Worm (Caenorhabditis elegans) whole organism, L1 larva: ENCODE results near the gene sqv-4.
A peak's percentile ranks its signal among the peaks of the same experiment; 100 is the strongest.

Experiments
- C04F5.9 ChIP-seq: sonication (generic microtip); optimal IDR thresholded peaks from 2 replicates; lab custom pipeline; 2016; ENCODE audit warnings: missing genetic modification characterization, missing compliant biosample characterization
- C16A3.4 ChIP-seq: fragments of 150-350 bp; optimal IDR thresholded peaks from 2 replicates; lab custom pipeline; 2014; ENCODE audit warnings: missing biosample characterization, missing genetic modification characterization
- F16B12.6 ChIP-seq: fragments of 150-350 bp; optimal IDR thresholded peaks from 2 replicates; lab custom pipeline; 2014; ENCODE audit warnings: missing biosample characterization, missing genetic modification characterization
- Y116A8C.19 ChIP-seq: sonication (generic microtip); optimal IDR thresholded peaks from 2 replicates; lab custom pipeline; 2016; ENCODE audit warnings: missing compliant biosample characterization, missing genetic modification characterization, borderline replicate concordance
- aha-1 ChIP-seq: fragments of 150-350 bp; optimal IDR thresholded peaks from 2 replicates; lab custom pipeline; 2014; ENCODE audit warnings: missing biosample characterization, missing genetic modification characterization
- blmp-1 ChIP-seq: fragments of 150-350 bp; optimal IDR thresholded peaks from 2 replicates; lab custom pipeline; 2014; ENCODE audit warnings: missing biosample characterization, missing genetic modification characterization
- ceh-82 ChIP-seq, 3 experiments: fragments of 150-350 bp in 1 of 3; sonication (generic microtip) in 2 of 3; optimal IDR thresholded peaks; 2 replicates each; lab custom pipeline; 2014 to 2017; ENCODE audit warnings: missing biosample characterization in 3 of 3, missing genetic modification characterization in 3 of 3
- dsc-1 ChIP-seq: sonication (generic microtip); optimal IDR thresholded peaks from 2 replicates; lab custom pipeline; 2016; ENCODE audit warnings: mild to moderate bottlenecking, missing genetic modification characterization, missing compliant biosample characterization
- egl-13 ChIP-seq: sonication (generic microtip); optimal IDR thresholded peaks from 2 replicates; lab custom pipeline; 2016; ENCODE audit warnings: missing genotype, missing genetic modification reagents, missing genetic modification characterization, missing compliant biosample characterization
- elt-2 ChIP-seq: sonication (generic microtip); optimal IDR thresholded peaks from 2 replicates; lab custom pipeline; 2016; ENCODE audit warnings: missing genetic modification characterization, mild to moderate bottlenecking, inconsistent platforms, missing compliant biosample characterization, missing genetic modification reagents
- fkh-10 ChIP-seq: sonication (generic microtip); optimal IDR thresholded peaks from 2 replicates; lab custom pipeline; 2017; ENCODE audit warnings: missing biosample characterization, missing genetic modification reagents, missing genetic modification characterization
- fkh-4 ChIP-seq: sonication (generic microtip); optimal IDR thresholded peaks from 2 replicates; lab custom pipeline; 2016; ENCODE audit warnings: missing compliant biosample characterization, missing genetic modification characterization, borderline replicate concordance
- fkh-8 ChIP-seq: sonication (generic microtip); optimal IDR thresholded peaks from 2 replicates; lab custom pipeline; 2016; ENCODE audit warnings: mild to moderate bottlenecking, missing genetic modification characterization, missing compliant biosample characterization
- irx-1 ChIP-seq: sonication (generic microtip); optimal IDR thresholded peaks from 2 replicates; lab custom pipeline; 2016; ENCODE audit warnings: missing genetic modification characterization, missing compliant biosample characterization
- lin-14 ChIP-seq: fragments of 200-800 bp; sonication (Bioruptor generic); optimal IDR thresholded peaks from 2 replicates; lab custom pipeline; 2018; ENCODE audit warnings: mild to moderate bottlenecking, missing genetic modification characterization, moderate library complexity, missing compliant biosample characterization
- lin-15B ChIP-seq: fragments of 150-350 bp; sonication (generic microtip); optimal IDR thresholded peaks from 3 replicates; lab custom pipeline; 2014; ENCODE audit warnings: missing biosample characterization, missing genetic modification characterization
- lin-35 ChIP-seq, 2 experiments: fragments of 150-350 bp; optimal IDR thresholded peaks; 2 replicates each; lab custom pipeline; 2014; ENCODE audit warnings: missing biosample characterization in 2 of 2, missing genetic modification characterization in 2 of 2, missing genetic modification reagents in 2 of 2
- lir-3 ChIP-seq: sonication (generic microtip); optimal IDR thresholded peaks from 2 replicates; lab custom pipeline; 2016; ENCODE audit warnings: mild to moderate bottlenecking, missing genetic modification characterization, moderate library complexity, missing compliant biosample characterization; ENCODE audit not compliant: poor library complexity
- lsy-2 ChIP-seq, 2 experiments: fragments of 150-350 bp; optimal IDR thresholded peaks; 2 replicates each; lab custom pipeline; 2014; ENCODE audit warnings: missing biosample characterization in 2 of 2, missing genetic modification characterization in 2 of 2
- mab-9 ChIP-seq: fragments of 200-800 bp; sonication (Bioruptor generic); IDR thresholded peaks from 2 replicates; pipeline ENCODE4 v1.3.6; 2022; ENCODE audit warnings: missing genetic modification reagents, missing genetic modification characterization, missing compliant biosample characterization
- mep-1 ChIP-seq: fragments of 150-350 bp; optimal IDR thresholded peaks from 2 replicates; lab custom pipeline; 2014; ENCODE audit warnings: missing biosample characterization, missing genetic modification characterization
- nhr-20 ChIP-seq: sonication (generic microtip); optimal IDR thresholded peaks from 2 replicates; lab custom pipeline; 2016; ENCODE audit warnings: mild to moderate bottlenecking, missing genetic modification characterization, missing compliant biosample characterization
- nhr-237 ChIP-seq: fragments of 150-350 bp; optimal IDR thresholded peaks from 2 replicates; lab custom pipeline; 2014; ENCODE audit warnings: missing biosample characterization, missing genetic modification characterization
- nhr-47 ChIP-seq: sonication (generic microtip); optimal IDR thresholded peaks from 2 replicates; lab custom pipeline; 2016; ENCODE audit warnings: mild to moderate bottlenecking, missing genetic modification characterization, moderate library complexity, missing compliant biosample characterization
- nhr-71 ChIP-seq: sonication (generic microtip); optimal IDR thresholded peaks from 2 replicates; lab custom pipeline; 2016; ENCODE audit warnings: mild to moderate bottlenecking, missing genetic modification characterization, moderate library complexity, missing compliant biosample characterization
- nhr-84 ChIP-seq: sonication (generic microtip); optimal IDR thresholded peaks from 2 replicates; lab custom pipeline; 2017; ENCODE audit warnings: missing biosample characterization, missing genetic modification characterization
- nhr-85 ChIP-seq: sonication (generic microtip); peaks from one replicate; lab custom pipeline; 2016; ENCODE audit warnings: missing genetic modification characterization, inconsistent platforms, missing compliant biosample characterization
- pag-3 ChIP-seq: sonication (generic microtip); optimal IDR thresholded peaks from 2 replicates; lab custom pipeline; 2017; ENCODE audit warnings: missing genetic modification characterization, mild to moderate bottlenecking, missing compliant biosample characterization, antibody characterized with exemption, borderline replicate concordance; ENCODE audit not compliant: insufficient read depth
- pax-3 ChIP-seq: fragments of 200-800 bp; sonication (Bioruptor generic); optimal IDR thresholded peaks from 2 replicates; lab custom pipeline; 2018; ENCODE audit warnings: mild to moderate bottlenecking, missing genetic modification characterization, moderate library complexity, missing compliant biosample characterization
- rnt-1 ChIP-seq: sonication (generic microtip); optimal IDR thresholded peaks from 2 replicates; lab custom pipeline; 2016; ENCODE audit warnings: mild to moderate bottlenecking, missing genetic modification characterization, moderate library complexity, missing compliant biosample characterization
- snpc-4 ChIP-seq: fragments of 150-350 bp; optimal IDR thresholded peaks from 2 replicates; lab custom pipeline; 2014; ENCODE audit warnings: missing biosample characterization, missing genetic modification characterization
- sup-37 ChIP-seq: fragments of 200-800 bp; sonication (Bioruptor generic); optimal IDR thresholded peaks from 2 replicates; lab custom pipeline; 2018; ENCODE audit warnings: mild to moderate bottlenecking, missing genetic modification characterization, missing compliant biosample characterization
- swsn-7 ChIP-seq: sonication (generic microtip); optimal IDR thresholded peaks from 2 replicates; lab custom pipeline; 2016; ENCODE audit warnings: missing genetic modification characterization, missing compliant biosample characterization
- tbx-2 ChIP-seq: sonication (generic microtip); optimal IDR thresholded peaks from 2 replicates; lab custom pipeline; 2016; ENCODE audit warnings: missing genetic modification characterization, missing compliant biosample characterization
- unc-130 ChIP-seq: fragments of 150-350 bp; optimal IDR thresholded peaks from 2 replicates; lab custom pipeline; 2017; ENCODE audit warnings: missing biosample characterization, missing genetic modification characterization, inconsistent platforms
- unc-30 ChIP-seq: sonication (generic microtip); optimal IDR thresholded peaks from 2 replicates; lab custom pipeline; 2017; ENCODE audit warnings: missing biosample characterization, missing genetic modification characterization
- unc-86 ChIP-seq: sonication (generic microtip); optimal IDR thresholded peaks from 2 replicates; lab custom pipeline; 2016; ENCODE audit warnings: missing genetic modification characterization, missing compliant biosample characterization
- zip-4 ChIP-seq: fragments of 200-800 bp; sonication (Bioruptor generic); optimal IDR thresholded peaks from 2 replicates; lab custom pipeline; 2018; ENCODE audit warnings: mild to moderate bottlenecking, missing genetic modification characterization, moderate library complexity, missing compliant biosample characterization
- ztf-11 ChIP-seq, 2 experiments: sonication (generic microtip); optimal IDR thresholded peaks; 2 replicates each; lab custom pipeline; 2016 to 2017; ENCODE audit warnings: missing genetic modification characterization in 2 of 2, missing biosample characterization in 1 of 2, missing compliant biosample characterization in 1 of 2
- ztf-4 ChIP-seq: fragments of 150-350 bp; optimal IDR thresholded peaks from 2 replicates; lab custom pipeline; 2014; ENCODE audit warnings: missing biosample characterization, missing genetic modification characterization

sqv-4 gene

ce11 chrV:10708346-10708745, 47.1 kb upstream of the sqv-4 start:
- no peak for TF ChIP-seq elt-2
- peak; percentile 49 for TF ChIP-seq pax-3
- TF ChIP-seq snpc-4 (tag; lab: Kevin White, UChicago) = no peak
- no peak for TF ChIP-seq egl-13 (tag; lab: Kevin White, UChicago)
- TF ChIP-seq ztf-11 (tag; optimal IDR thresholded peaks at IDR 0.05; lab: Kevin White, UChicago) = no peak
- TF ChIP-seq pag-3 (tag; lab: Kevin White, UChicago) = no peak
- no peak for TF ChIP-seq rnt-1 (tag; lab: Kevin White, UChicago)
- peak; percentile 26 for TF ChIP-seq lin-14 (GFP tag; lab: Kevin White, UChicago)
- TF ChIP-seq nhr-85 = no peak
- TF ChIP-seq lin-15B (tag; lab: Kevin White, UChicago) = no peak
- TF ChIP-seq F16B12.6 (tag; lab: Kevin White, UChicago) = no peak
- no peak for TF ChIP-seq ceh-82 (tag; optimal IDR thresholded peaks at IDR 0.05; lab: Kevin White, UChicago)
- TF ChIP-seq unc-30 (tag; lab: Kevin White, UChicago) = no peak
- peak; percentile 72 for TF ChIP-seq fkh-8 (tag; lab: Kevin White, UChicago)
- TF ChIP-seq lin-35 (GFP tag; optimal IDR thresholded peaks at IDR 0.05; lab: Kevin White, UChicago) = no peak
- no peak for TF ChIP-seq sup-37
- TF ChIP-seq nhr-20 = no peak
- TF ChIP-seq unc-86 (tag; lab: Kevin White, UChicago) = peak; percentile 11
- no peak for TF ChIP-seq mab-9 (GFP tag; lab: Robert Waterston, UW)
- TF ChIP-seq nhr-47 (tag; lab: Kevin White, UChicago) = peak; percentile 22
- TF ChIP-seq nhr-71 (tag; lab: Kevin White, UChicago) = peak; percentile 46
- TF ChIP-seq dsc-1 (tag; lab: Kevin White, UChicago) = peak; percentile 66

- TF ChIP-seq swsn-7 (tag; lab: Kevin White, UChicago) (no peak), irx-1 (tag; lab: Kevin White, UChicago) (no peak), sup-37 (no peak), nhr-85 (peak; percentile 60), dsc-1 (tag; lab: Kevin White, UChicago) (no peak), lsy-2 (tag; optimal IDR thresholded peaks at IDR 0.05; lab: Kevin White, UChicago) (no peak), lin-15B (tag; lab: Kevin White, UChicago) (no peak), zip-4 (GFP tag; lab: Kevin White, UChicago) (no peak), aha-1 (tag; lab: Kevin White, UChicago) (no peak), F16B12.6 (tag; lab: Kevin White, UChicago) (no peak), blmp-1 (tag; lab: Kevin White, UChicago) (peak; percentile 91), lin-14 (GFP tag; lab: Kevin White, UChicago) (peak; percentile 18), snpc-4 (tag; lab: Kevin White, UChicago) (no peak), unc-86 (tag; lab: Kevin White, UChicago) (no peak), fkh-4 (no peak)
- TF ChIP-seq, all 84 proteins: peak for 3
These were observed 41.6 kb upstream of the sqv-4 start for ce11 chrV:10702910-10703309.

- peak; percentile 44 for TF ChIP-seq blmp-1 (tag; lab: Kevin White, UChicago)
- TF ChIP-seq nhr-237 (tag; lab: Kevin White, UChicago) = no peak
- no peak for TF ChIP-seq unc-130 (tag; lab: Kevin White, UChicago)
- TF ChIP-seq ztf-11 (tag; optimal IDR thresholded peaks at IDR 0.05; lab: Kevin White, UChicago) = no peak
- no peak for TF ChIP-seq ztf-4 (tag; lab: Kevin White, UChicago)
- TF ChIP-seq lir-3 (tag; lab: Kevin White, UChicago) = no peak
- no peak for TF ChIP-seq irx-1 (tag; lab: Kevin White, UChicago)
- peak; percentile 28 for TF ChIP-seq lin-14 (GFP tag; lab: Kevin White, UChicago)
- TF ChIP-seq mep-1 (tag; lab: Kevin White, UChicago) = no peak
These were observed 41.0 kb upstream of the sqv-4 start, which contains the start of gene pph-1 for ce11 chrV:10702249-10702648. Gene pph-1 (plus strand): TSS chrV:10702549.

- TF ChIP-seq C16A3.4 = no peak
- no peak for TF ChIP-seq nhr-84 (tag; lab: Kevin White, UChicago)
- TF ChIP-seq lin-35 (GFP tag; optimal IDR thresholded peaks at IDR 0.05; lab: Kevin White, UChicago) = no peak
- no peak for TF ChIP-seq Y116A8C.19 (tag; lab: Kevin White, UChicago)
- no peak for TF ChIP-seq C04F5.9 (tag; lab: Kevin White, UChicago)
- no peak for TF ChIP-seq irx-1 (tag; lab: Kevin White, UChicago)
- no peak for TF ChIP-seq blmp-1 (tag; lab: Kevin White, UChicago)
- TF ChIP-seq F16B12.6 (tag; lab: Kevin White, UChicago) = no peak
- no peak for TF ChIP-seq pax-3
- no peak for TF ChIP-seq fkh-10 (GFP tag; lab: Kevin White, UChicago)
- TF ChIP-seq lin-15B (tag; lab: Kevin White, UChicago) = no peak
- no peak for TF ChIP-seq lsy-2 (tag; optimal IDR thresholded peaks at IDR 0.05; lab: Kevin White, UChicago)
- TF ChIP-seq tbx-2 (tag; lab: Kevin White, UChicago) = no peak
- TF ChIP-seq, all 84 proteins: peak for 0
These were observed 37.9 kb upstream of the sqv-4 start for ce11 chrV:10699122-10699521.
